Worm (Caenorhabditis elegans): ENCODE measurements around the gene ttr-44.

ttr-44 gene

ce11 chrV:13532469-13532868, 1.9 kb upstream of the ttr-44 start:
- TF ChIP-seq unc-62 (GFP tag; optimal IDR thresholded peaks at IDR 0.05) = no peak

- TF ChIP-seq unc-62 (GFP tag; optimal IDR thresholded peaks at IDR 0.05) = no peak
These were observed 1.4 kb downstream of the ttr-44 start for ce11 chrV:13529165-13529564.

- TF ChIP-seq unc-62 (GFP tag; optimal IDR thresholded peaks at IDR 0.05) = no peak
These were observed 7.3 kb downstream of the ttr-44 start, which contains the start of gene R11G10.3 for ce11 chrV:13523194-13523593. R11G10.3 (plus strand) TSS chrV:13523494.

ce11 chrV:13515115-13515514, 15.4 kb downstream of the ttr-44 start, which contains the start of gene semi-1:
semi-1 (minus strand) TSS chrV:13515215.
- no peak for TF ChIP-seq unc-62 (GFP tag; optimal IDR thresholded peaks at IDR 0.05)

ce11 chrV:13512515-13512914, 18.0 kb downstream of the ttr-44 start:
- TF ChIP-seq unc-62 (GFP tag; optimal IDR thresholded peaks at IDR 0.05) = no peak

ce11 chrV:13511618-13512017, 18.9 kb downstream of the ttr-44 start, which contains the start of gene avr-15:
avr-15 (minus strand) TSS chrV:13511718.
- no peak for TF ChIP-seq unc-62 (GFP tag; optimal IDR thresholded peaks at IDR 0.05)

ce11 chrV:13506321-13506720, 24.2 kb downstream of the ttr-44 start, which contains the start of gene R11G10.4:
R11G10.4 (plus strand) TSS chrV:13506621.
- no peak for TF ChIP-seq unc-62 (GFP tag; optimal IDR thresholded peaks at IDR 0.05)

ce11 chrV:13499227-13499626, 31.3 kb downstream of the ttr-44 start:
- TF ChIP-seq unc-62 (GFP tag; optimal IDR thresholded peaks at IDR 0.05) = no peak

- no peak for TF ChIP-seq unc-62 (GFP tag; optimal IDR thresholded peaks at IDR 0.05)
These were observed 33.2 kb downstream of the ttr-44 start, which contains the start of the genes eea-1 and gut-2 for ce11 chrV:13497322-13497847. eea-1 (minus strand) TSS chrV:13497372. gut-2 (plus strand) TSS chrV:13497690.

- no peak for TF ChIP-seq unc-62 (GFP tag; optimal IDR thresholded peaks at IDR 0.05)
These were observed 40.7 kb downstream of the ttr-44 start, which contains the start of gene T10G3.3 for ce11 chrV:13489830-13490229. T10G3.3 (minus strand) TSS chrV:13490199.

ce11 chrV:13488297-13488803, 42.2 kb downstream of the ttr-44 start:
- TF ChIP-seq unc-62 (GFP tag; optimal IDR thresholded peaks at IDR 0.05) = no peak

ce11 chrV:13485732-13486131, 44.8 kb downstream of the ttr-44 start:
- no peak for TF ChIP-seq unc-62 (GFP tag; optimal IDR thresholded peaks at IDR 0.05)

ce11 chrV:13484339-13484738, 46.2 kb downstream of the ttr-44 start, which contains the start of gene T10G3.4:
T10G3.4 (minus strand) TSS chrV:13484439.
- TF ChIP-seq unc-62 (GFP tag; optimal IDR thresholded peaks at IDR 0.05) = no peak

- no peak for TF ChIP-seq unc-62 (GFP tag; optimal IDR thresholded peaks at IDR 0.05)
These were observed 50.8 kb downstream of the ttr-44 start, which contains the start of gene T10G3.2 for ce11 chrV:13479766-13480165. T10G3.2 (minus strand) TSS chrV:13479866.
